Worm (Caenorhabditis elegans): ENCODE results near the gene C50H2.13.

The C50H2.13 gene

ce11 chrV:9974264-9974663 lies 47.9 kb downstream of the C50H2.13 start (continued):
- TF ChIP-seq duxl-1 (tag; optimal IDR thresholded peaks at IDR 0.05; ENCODE audit: poor library complexity) (no peak), spr-1 (tag; optimal IDR thresholded peaks at IDR 0.05) (no peak), ZK337.2 (GFP tag; IDR thresholded peaks at IDR 0.05) (no peak), gei-8 (GFP tag; optimal IDR thresholded peaks at IDR 0.05) (no peak), lin-38 (GFP tag; IDR thresholded peaks at IDR 0.05) (no peak), zip-11 (GFP tag; IDR thresholded peaks at IDR 0.05) (no peak), spr-3 (GFP tag; optimal IDR thresholded peaks at IDR 0.05) (no peak), ceh-20 (GFP tag; IDR thresholded peaks at IDR 0.05) (no peak), T20F7.1 (GFP tag; optimal IDR thresholded peaks at IDR 0.05) (no peak), aha-1 (tag) (no peak), unc-39 (tag; optimal IDR thresholded peaks at IDR 0.05) (no peak), unc-62 (GFP tag; optimal IDR thresholded peaks at IDR 0.05 in 1 of 2) (peak in 1 of 2 experiments; percentile 91), unc-62 (tag; optimal IDR thresholded peaks at IDR 0.05) (no peak), hlh-30 (tag; optimal IDR thresholded peaks at IDR 0.05; ENCODE audit: insufficient read depth) (no peak), daf-16 (GFP tag; optimal IDR thresholded peaks at IDR 0.05) (no peak), daf-16 (tag; optimal IDR thresholded peaks at IDR 0.05) (no peak), Y48G9A.11 (GFP tag; IDR thresholded peaks at IDR 0.05) (no peak), madf-5 (GFP tag; IDR thresholded peaks at IDR 0.05) (no peak), dpl-1 (GFP tag; optimal IDR thresholded peaks at IDR 0.05) (no peak), nhr-237 (tag; optimal IDR thresholded peaks at IDR 0.05) (no peak), dmd-9 (GFP tag; IDR thresholded peaks at IDR 0.05) (no peak), mxl-2 (GFP tag; conservative IDR thresholded peaks at IDR 0.05) (no peak), jun-1 (tag; optimal IDR thresholded peaks at IDR 0.05) (no peak)

- no peak for TF ChIP-seq nhr-237 (tag; optimal IDR thresholded peaks at IDR 0.05)
- TF ChIP-seq ceh-28 (tag; optimal IDR thresholded peaks at IDR 0.05), result no peak
- no peak for TF ChIP-seq zip-2 (tag; optimal IDR thresholded peaks at IDR 0.05)
- TF ChIP-seq aly-2 (tag; optimal IDR thresholded peaks at IDR 0.05), result no peak
Observed at ce11 chrV:9976138-9976537, 49.8 kb downstream of the C50H2.13 start, which contains the start of gene unc-41. Gene unc-41 (minus strand): TSS chrV:9976238.

- TF ChIP-seq dpl-1 (GFP tag; optimal IDR thresholded peaks at IDR 0.05) (no peak), tag-97 (GFP tag; IDR thresholded peaks at IDR 0.05) (no peak), daf-19 (GFP tag; conservative IDR thresholded peaks at IDR 0.05) (no peak), Y48G9A.11 (GFP tag; IDR thresholded peaks at IDR 0.05) (no peak), D1046.2 (GFP tag; IDR thresholded peaks at IDR 0.05) (no peak), ceh-28 (tag; optimal IDR thresholded peaks at IDR 0.05) (no peak), dve-1 (tag; optimal IDR thresholded peaks at IDR 0.05; ENCODE audit: insufficient read depth) (no peak), aly-2 (tag; optimal IDR thresholded peaks at IDR 0.05) (no peak), nhr-6 (tag; optimal IDR thresholded peaks at IDR 0.05) (no peak), ctbp-1 (GFP tag; IDR thresholded peaks at IDR 0.05) (no peak), fos-1 (tag; optimal IDR thresholded peaks at IDR 0.05) (no peak), nhr-76 (tag; optimal IDR thresholded peaks at IDR 0.05) (no peak), F49E8.2 (tag; optimal IDR thresholded peaks at IDR 0.05; ENCODE audit: borderline replicate concordance) (no peak), set-16 (GFP tag; IDR thresholded peaks at IDR 0.05) (no peak)
Observed at ce11 chrV:9977211-9977610, 50.9 kb downstream of the C50H2.13 start.

All from whole organism, L4 larva.